Worm (Caenorhabditis elegans) whole organism, L4 larva: ENCODE data around the gene syx-4.
A peak's percentile ranks its signal among the peaks of the same experiment; 100 is the strongest.

ENCODE experiments used
- D1046.2 ChIP-seq: fragments of 200-800 bp; sonication (Bioruptor generic); IDR thresholded peaks from 2 replicates; pipeline ENCODE4 v1.3.6; 2022; ENCODE audit warnings: missing genetic modification characterization, missing compliant biosample characterization
- F37D6.2 ChIP-seq: sonication (generic microtip); optimal IDR thresholded peaks from 2 replicates; lab custom pipeline; 2016; ENCODE audit warnings: mild to moderate bottlenecking, missing genetic modification characterization, missing compliant biosample characterization
- F49E8.2 ChIP-seq: sonication (generic microtip); optimal IDR thresholded peaks from 2 replicates; lab custom pipeline; 2016; ENCODE audit warnings: missing compliant biosample characterization, mild to moderate bottlenecking, missing genetic modification characterization, borderline replicate concordance
- T20F7.1 ChIP-seq: fragments of 200-800 bp; sonication (Bioruptor generic); optimal IDR thresholded peaks from 2 replicates; lab custom pipeline; 2018; ENCODE audit warnings: mild to moderate bottlenecking, missing genetic modification characterization, missing compliant biosample characterization
- T26A8.4 ChIP-seq: fragments of 200-800 bp; sonication (Bioruptor generic); IDR thresholded peaks from 2 replicates; pipeline ENCODE4 v1.3.6; 2022; ENCODE audit warnings: missing genetic modification characterization, missing compliant biosample characterization
- Y105C5A.15 ChIP-seq: fragments of 200-800 bp; sonication (Bioruptor generic); IDR thresholded peaks from 2 replicates; pipeline ENCODE4 v1.3.6; 2022; ENCODE audit warnings: missing genetic modification characterization, missing compliant biosample characterization
- Y48G9A.11 ChIP-seq: fragments of 200-800 bp; sonication (Bioruptor generic); IDR thresholded peaks from 2 replicates; pipeline ENCODE4 v1.3.6; 2022; ENCODE audit warnings: missing genetic modification reagents, missing genetic modification characterization, missing compliant biosample characterization
- Y75B8A.6 ChIP-seq: fragments of 200-800 bp; sonication (Bioruptor generic); IDR thresholded peaks from 2 replicates; pipeline ENCODE4 v1.3.6; 2022; ENCODE audit warnings: missing genetic modification reagents, missing genetic modification characterization, missing compliant biosample characterization
- ZK546.5 ChIP-seq, 2 experiments: sonication (generic microtip); optimal IDR thresholded peaks; 2 replicates each; lab custom pipeline; 2017; ENCODE audit warnings: missing biosample characterization in 2 of 2, missing genetic modification characterization in 2 of 2
- ceh-32 ChIP-seq: sonication (generic microtip); optimal IDR thresholded peaks from 2 replicates; lab custom pipeline; 2016; ENCODE audit warnings: mild to moderate bottlenecking, missing genetic modification characterization, missing compliant biosample characterization; ENCODE audit not compliant: poor library complexity
- ceh-44 ChIP-seq: fragments of 200-800 bp; sonication (Bioruptor generic); IDR thresholded peaks from 2 replicates; pipeline ENCODE4 v1.3.6; 2022; ENCODE audit warnings: missing genetic modification reagents, missing genetic modification characterization, missing compliant biosample characterization
- ceh-62 ChIP-seq: sonication (generic microtip); optimal IDR thresholded peaks from 2 replicates; lab custom pipeline; 2017; ENCODE audit warnings: missing biosample characterization, missing genetic modification characterization
- daf-16 ChIP-seq, 3 experiments: sonication (generic microtip); optimal IDR thresholded peaks; 2 replicates each; lab custom pipeline; 2016 to 2017; ENCODE audit warnings: missing genetic modification characterization in 3 of 3, missing genetic modification reagents in 3 of 3, mild to moderate bottlenecking in 2 of 3, missing compliant biosample characterization in 2 of 3, missing biosample characterization in 1 of 3, moderate library complexity in 1 of 3
- daf-8 ChIP-seq: fragments of 200-800 bp; sonication (Bioruptor generic); IDR thresholded peaks from 2 replicates; pipeline ENCODE4 v1.3.6; 2022; ENCODE audit warnings: missing genetic modification characterization, missing compliant biosample characterization
- dmd-9 ChIP-seq: fragments of 200-800 bp; sonication (Bioruptor generic); IDR thresholded peaks from 2 replicates; pipeline ENCODE4 v1.3.6; 2022; ENCODE audit warnings: missing genetic modification reagents, missing genetic modification characterization, missing compliant biosample characterization
- dpl-1 ChIP-seq: fragments of 150-350 bp; optimal IDR thresholded peaks from 2 replicates; lab custom pipeline; 2014; ENCODE audit warnings: missing biosample characterization, missing genetic modification reagents, missing genetic modification characterization
- dve-1 ChIP-seq: sonication (generic microtip); optimal IDR thresholded peaks from 2 replicates; lab custom pipeline; 2017; ENCODE audit warnings: antibody characterized with exemption, mild to moderate bottlenecking, missing genetic modification characterization, missing compliant biosample characterization; ENCODE audit not compliant: insufficient read depth
- fkh-10 ChIP-seq: fragments of 150-350 bp; optimal IDR thresholded peaks from 2 replicates; lab custom pipeline; 2014; ENCODE audit warnings: missing biosample characterization, missing genetic modification reagents, missing genetic modification characterization
- hif-1 ChIP-seq, 2 experiments: sonication (generic microtip); optimal IDR thresholded peaks; 2 replicates each; lab custom pipeline; 2016 to 2017; ENCODE audit warnings: missing compliant biosample characterization in 2 of 2, missing genetic modification characterization in 2 of 2, missing genetic modification reagents in 2 of 2, missing genotype in 2 of 2, mild to moderate bottlenecking in 1 of 2
- hlh-30 ChIP-seq: sonication (generic microtip); optimal IDR thresholded peaks from 2 replicates; lab custom pipeline; 2017; ENCODE audit warnings: antibody characterized with exemption, mild to moderate bottlenecking, missing genetic modification characterization, missing compliant biosample characterization; ENCODE audit not compliant: insufficient read depth
- lin-1 ChIP-seq: fragments of 200-800 bp; sonication (Bioruptor generic); IDR thresholded peaks from 2 replicates; pipeline ENCODE4 v1.3.6; 2022; ENCODE audit warnings: missing genetic modification reagents, missing genetic modification characterization, missing compliant biosample characterization
- lin-13 ChIP-seq: fragments of 150-350 bp; optimal IDR thresholded peaks from 2 replicates; lab custom pipeline; 2014; ENCODE audit warnings: missing biosample characterization, missing genetic modification reagents, missing genetic modification characterization
- lsy-2 ChIP-seq, 2 experiments: fragments of 150-350 bp in 1 of 2; sonication (generic microtip) in 1 of 2; optimal IDR thresholded peaks; 2 replicates each; lab custom pipeline; 2014 to 2017; ENCODE audit warnings: missing biosample characterization in 2 of 2, missing genetic modification characterization in 2 of 2
- madf-5 ChIP-seq, 2 experiments: fragments of 200-800 bp; sonication (Bioruptor generic); IDR thresholded peaks; 2 replicates each; pipeline ENCODE4 v1.3.6; 2022; ENCODE audit warnings: missing compliant biosample characterization in 2 of 2, missing genetic modification characterization in 2 of 2
- mdl-1 ChIP-seq, 2 experiments: fragments of 150-350 bp in 1 of 2; sonication (generic microtip) in 1 of 2; optimal IDR thresholded peaks; 2 replicates each; lab custom pipeline; 2014 to 2017; ENCODE audit warnings: missing biosample characterization in 2 of 2, missing genetic modification characterization in 2 of 2
- mxl-3 ChIP-seq: fragments of 200-800 bp; sonication (Bioruptor generic); optimal IDR thresholded peaks from 2 replicates; lab custom pipeline; 2018; ENCODE audit warnings: mild to moderate bottlenecking, missing genetic modification characterization, missing compliant biosample characterization
- nhr-102 ChIP-seq: sonication (generic microtip); optimal IDR thresholded peaks from 2 replicates; lab custom pipeline; 2016; ENCODE audit warnings: mild to moderate bottlenecking, missing genetic modification characterization, moderate library complexity, missing compliant biosample characterization
- nhr-237 ChIP-seq: sonication (generic microtip); optimal IDR thresholded peaks from 2 replicates; lab custom pipeline; 2017; ENCODE audit warnings: missing biosample characterization, missing genetic modification characterization
- nhr-41 ChIP-seq: fragments of 200-800 bp; sonication (Bioruptor generic); IDR thresholded peaks from 2 replicates; pipeline ENCODE4 v1.3.6; 2022; ENCODE audit warnings: missing genetic modification reagents, missing genetic modification characterization, missing compliant biosample characterization
- nhr-48 ChIP-seq: sonication (generic microtip); optimal IDR thresholded peaks from 2 replicates; lab custom pipeline; 2016; ENCODE audit warnings: mild to moderate bottlenecking, missing genetic modification characterization, missing compliant biosample characterization
- nhr-6 ChIP-seq: fragments of 150-350 bp; optimal IDR thresholded peaks from 2 replicates; lab custom pipeline; 2014; ENCODE audit warnings: missing biosample characterization, missing genetic modification characterization
- pqm-1 ChIP-seq: sonication (generic microtip); optimal IDR thresholded peaks from 2 replicates; lab custom pipeline; 2017; ENCODE audit warnings: missing biosample characterization, missing genetic modification characterization
- rbr-2 ChIP-seq: sonication (generic microtip); optimal IDR thresholded peaks from 2 replicates; lab custom pipeline; 2016; ENCODE audit warnings: missing genotype, missing genetic modification characterization, missing compliant biosample characterization
- sdz-12 ChIP-seq: fragments of 200-800 bp; sonication (Bioruptor generic); optimal IDR thresholded peaks from 2 replicates; lab custom pipeline; 2018; ENCODE audit warnings: mild to moderate bottlenecking, missing genetic modification characterization, missing compliant biosample characterization
- set-16 ChIP-seq: fragments of 200-800 bp; sonication (Bioruptor generic); IDR thresholded peaks from 2 replicates; pipeline ENCODE4 v1.3.6; 2022; ENCODE audit warnings: missing genetic modification reagents, missing genetic modification characterization, missing compliant biosample characterization
- skn-1 ChIP-seq: fragments of 150-350 bp; optimal IDR thresholded peaks from 2 replicates; lab custom pipeline; 2014; ENCODE audit warnings: missing biosample characterization, missing genetic modification characterization
- snpc-1.2 ChIP-seq: fragments of 200-800 bp; sonication (Bioruptor generic); IDR thresholded peaks from 2 replicates; pipeline ENCODE4 v1.3.6; 2022; ENCODE audit warnings: missing genetic modification reagents, missing genetic modification characterization, missing compliant biosample characterization
- tag-97 ChIP-seq: fragments of 200-800 bp; sonication (Bioruptor generic); IDR thresholded peaks from 2 replicates; pipeline ENCODE4 v1.3.6; 2022; ENCODE audit warnings: missing genetic modification characterization, missing compliant biosample characterization
- tra-1 ChIP-seq: fragments of 200-800 bp; sonication (Bioruptor generic); IDR thresholded peaks from 2 replicates; pipeline ENCODE4 v1.3.6; 2022; ENCODE audit warnings: missing genetic modification reagents, missing genetic modification characterization, missing compliant biosample characterization
- unc-130 ChIP-seq: sonication (generic microtip); optimal IDR thresholded peaks from 2 replicates; lab custom pipeline; 2016; ENCODE audit warnings: missing genetic modification reagents, missing genetic modification characterization, missing compliant biosample characterization
- unc-39 ChIP-seq: sonication (generic microtip); optimal IDR thresholded peaks from 2 replicates; lab custom pipeline; 2017; ENCODE audit warnings: missing biosample characterization, missing genetic modification characterization
- unc-62 ChIP-seq, 3 experiments: fragments of 150-350 bp in 1 of 3; sonication (generic microtip); optimal IDR thresholded peaks in 2 of 3; peaks in 1 of 3; 1 replicate in 1 of 3; 2 replicates in 2 of 3; lab custom pipeline; 2014 to 2017; ENCODE audit warnings: missing biosample characterization in 3 of 3, missing genetic modification characterization in 3 of 3, missing genetic modification reagents in 3 of 3, missing genotype in 1 of 3
- zfp-2 ChIP-seq: sonication (generic microtip); optimal IDR thresholded peaks from 2 replicates; lab custom pipeline; 2016; ENCODE audit warnings: mild to moderate bottlenecking, missing genetic modification characterization, missing compliant biosample characterization
- zfp-3 ChIP-seq: fragments of 200-800 bp; sonication (Bioruptor generic); conservative IDR thresholded peaks from 2 replicates; pipeline ENCODE4 v1.3.6; 2022; ENCODE audit warnings: missing genetic modification reagents, missing genetic modification characterization, missing compliant biosample characterization
- ztf-11 ChIP-seq: fragments of 150-350 bp; optimal IDR thresholded peaks from 2 replicates; lab custom pipeline; 2014; ENCODE audit warnings: missing biosample characterization, missing genetic modification characterization
- ztf-7 ChIP-seq: fragments of 150-350 bp; optimal IDR thresholded peaks from 2 replicates; lab custom pipeline; 2014; ENCODE audit warnings: missing biosample characterization, missing genetic modification characterization

Gene syx-4

ce11 chrIV:8428492-8428891 lies 28.6 kb upstream of the syx-4 start (continued):
- TF ChIP-seq dmd-9 (peak; percentile 59; the same call in 1 of the 2 replicates), ceh-44 (GFP tag; lab: Robert Waterston, UW) (peak; percentile 100), Y105C5A.15 (GFP tag; lab: Robert Waterston, UW) (0 out of 2 replicates have a peak, but pooled peaks have one; percentile 52), sdz-12 (GFP tag; lab: Kevin White, UChicago) (no peak), ceh-32 (peak; percentile 44), T20F7.1 (GFP tag; lab: Kevin White, UChicago) (peak; percentile 9), unc-130 (GFP tag; lab: Kevin White, UChicago) (peak; percentile 90), set-16 (GFP tag; lab: Robert Waterston, UW) (no peak), ztf-11 (no peak), zfp-2 (tag; lab: Kevin White, UChicago) (peak; percentile 41), mxl-3 (GFP tag; lab: Kevin White, UChicago) (peak; percentile 82), nhr-48 (tag; lab: Kevin White, UChicago) (peak; percentile 78), madf-5 (GFP tag; IDR thresholded peaks at IDR 0.05; lab: Robert Waterston, UW) (0 out of 4 replicates have a peak, but pooled peaks of 1 of the 2 experiments have one; percentile 31), mdl-1 (tag; optimal IDR thresholded peaks at IDR 0.05; lab: Kevin White, UChicago) (peak; percentile 11 to 25), unc-39 (tag; lab: Kevin White, UChicago) (no peak), zfp-3 (GFP tag; lab: Robert Waterston, UW) (peak; percentile 70; the same call in 1 of the 2 replicates), hif-1 (tag; optimal IDR thresholded peaks at IDR 0.05; lab: Kevin White, UChicago) (peak; percentile 26 to 60), nhr-102 (tag; lab: Kevin White, UChicago) (peak; percentile 91), T26A8.4 (GFP tag; lab: Robert Waterston, UW) (no peak), snpc-1.2 (GFP tag; lab: Robert Waterston, UW) (peak; percentile 95), daf-8 (GFP tag; lab: Robert Waterston, UW) (no peak), Y48G9A.11 (peak; percentile 83), skn-1 (tag; lab: Kevin White, UChicago) (no peak), tag-97 (GFP tag; lab: Robert Waterston, UW) (0 out of 2 replicates have a peak, but pooled peaks have one; percentile 21), rbr-2 (tag; lab: Kevin White, UChicago) (peak; percentile 85), pqm-1 (tag; lab: Kevin White, UChicago) (peak; percentile 34), nhr-41 (GFP tag; lab: Robert Waterston, UW) (no peak), fkh-10 (GFP tag; lab: Kevin White, UChicago) (peak; percentile 17), daf-16 (GFP tag; optimal IDR thresholded peaks at IDR 0.05; lab: Kevin White, UChicago) (peak; percentile 43 to 84), daf-16 (tag; optimal IDR thresholded peaks at IDR 0.05; lab: Kevin White, UChicago) (peak; percentile 89), hlh-30 (tag; lab: Kevin White, UChicago) (peak; percentile 72), ztf-7 (tag; lab: Kevin White, UChicago) (peak; percentile 65), dve-1 (tag; lab: Kevin White, UChicago) (peak; percentile 79), Y75B8A.6 (GFP tag; lab: Robert Waterston, UW) (peak; percentile 62; the same call in 1 of the 2 replicates), F49E8.2 (tag; lab: Kevin White, UChicago) (peak; percentile 96), dpl-1 (GFP tag; lab: Kevin White, UChicago) (peak; percentile 55), lsy-2 (tag; optimal IDR thresholded peaks at IDR 0.05; lab: Kevin White, UChicago) (peak; percentile 46 to 88)

ce11 chrIV:8431567-8432458 lies 25.3 kb upstream of the syx-4 start:
- TF ChIP-seq nhr-6 (tag; lab: Kevin White, UChicago) (peak; percentile 38), unc-62 (GFP tag; optimal IDR thresholded peaks at IDR 0.05 in 1 of 2; lab: Kevin White, UChicago) (peak in 1 of 2 experiments; percentile 93), unc-62 (tag; optimal IDR thresholded peaks at IDR 0.05; lab: Kevin White, UChicago) (peak; percentile 15), F37D6.2 (tag; lab: Kevin White, UChicago) (peak; percentile 20), nhr-102 (tag; lab: Kevin White, UChicago) (peak; percentile 24), unc-130 (GFP tag; lab: Kevin White, UChicago) (no peak), dve-1 (tag; lab: Kevin White, UChicago) (peak; percentile 61), D1046.2 (GFP tag; lab: Robert Waterston, UW) (peak; percentile 71; the same call in 1 of the 2 replicates), ZK546.5 (tag; optimal IDR thresholded peaks at IDR 0.05; lab: Kevin White, UChicago) (no peak), hlh-30 (tag; lab: Kevin White, UChicago) (peak; percentile 97), lin-1 (peak; percentile 70), tra-1 (GFP tag; lab: Robert Waterston, UW) (peak; percentile 34; the same call in 1 of the 2 replicates), ceh-62 (peak; percentile 33), nhr-237 (tag; lab: Kevin White, UChicago) (no peak), lin-13 (GFP tag; lab: Kevin White, UChicago) (peak; percentile 55)
